Fruit fly (Drosophila melanogaster) whole organism, adult: ENCODE measurements around the gene CG1631.

Experiments used
- CG11617 ChIP-seq: fragments of 200-800 bp; sonication (Bioruptor generic); optimal IDR thresholded peaks from 2 replicates; lab custom pipeline; 2017; ENCODE audit warnings: mild to moderate bottlenecking, missing biosample characterization, missing genetic modification reagents, missing genetic modification characterization
- CG12768 ChIP-seq: fragments of 200-800 bp; sonication (Bioruptor generic); optimal IDR thresholded peaks from 2 replicates; lab custom pipeline; 2017; ENCODE audit warnings: missing biosample characterization, missing genetic modification characterization, mild to moderate bottlenecking, moderate library complexity, missing genetic modification reagents
- CG14711 ChIP-seq: fragments of 200-800 bp; sonication (Bioruptor generic); optimal IDR thresholded peaks from 2 replicates; lab custom pipeline; 2018; ENCODE audit warnings: missing biosample characterization, mild to moderate bottlenecking, missing genetic modification characterization, moderate library complexity
- CG1620 ChIP-seq: fragments of 200-800 bp; sonication (Bioruptor generic); optimal IDR thresholded peaks from 2 replicates; lab custom pipeline; 2016; ENCODE audit warnings: missing biosample characterization, missing genetic modification characterization
- CG33017 ChIP-seq: fragments of 200-800 bp; sonication (Bioruptor generic); optimal IDR thresholded peaks from 2 replicates; lab custom pipeline; 2018; ENCODE audit warnings: missing biosample characterization, mild to moderate bottlenecking, missing genetic modification characterization, moderate library complexity
- CG5204 ChIP-seq: fragments of 200-800 bp; sonication (Bioruptor generic); optimal IDR thresholded peaks from 2 replicates; lab custom pipeline; 2016; ENCODE audit warnings: missing biosample characterization, missing genetic modification characterization
- CG7045 ChIP-seq: fragments of 200-800 bp; sonication (Bioruptor generic); optimal IDR thresholded peaks from 2 replicates; lab custom pipeline; 2017; ENCODE audit warnings: missing biosample characterization, mild to moderate bottlenecking, missing genetic modification characterization
- CG7101 ChIP-seq: fragments of 200-800 bp; sonication (Bioruptor generic); optimal IDR thresholded peaks from 2 replicates; lab custom pipeline; 2018; ENCODE audit warnings: missing biosample characterization, mild to moderate bottlenecking, missing genetic modification characterization, moderate library complexity
- Clk ChIP-seq: fragments of 200-800 bp; sonication (Bioruptor generic); optimal IDR thresholded peaks from 2 replicates; lab custom pipeline; 2017; ENCODE audit warnings: missing biosample characterization, missing genetic modification characterization
- Crg-1 ChIP-seq: fragments of 200-800 bp; sonication (Bioruptor generic); optimal IDR thresholded peaks from 2 replicates; lab custom pipeline; 2016; ENCODE audit warnings: missing biosample characterization, missing genetic modification characterization
- Hr96 ChIP-seq: fragments of 200-800 bp; sonication (Bioruptor generic); optimal IDR thresholded peaks from 2 replicates; lab custom pipeline; 2016; ENCODE audit warnings: missing biosample characterization, missing genetic modification characterization
- Mnt ChIP-seq: fragments of 200-800 bp; sonication (Bioruptor generic); optimal IDR thresholded peaks from 2 replicates; lab custom pipeline; 2016; ENCODE audit warnings: missing biosample characterization, mild to moderate bottlenecking, missing genetic modification characterization
- bab1 ChIP-seq: fragments of 200-800 bp; sonication (Bioruptor generic); optimal IDR thresholded peaks from 3 replicates; lab custom pipeline; 2019; ENCODE audit warnings: missing biosample characterization, mild to moderate bottlenecking, missing genetic modification characterization, moderate library complexity
- cic ChIP-seq: fragments of 200-800 bp; sonication (Bioruptor generic); optimal IDR thresholded peaks from 2 replicates; lab custom pipeline; 2017; ENCODE audit warnings: missing biosample characterization, mild to moderate bottlenecking, missing genetic modification characterization, moderate library complexity
- cnc ChIP-seq, 2 experiments: fragments of >200 bp; optimal IDR thresholded peaks; 2 replicates each; lab custom pipeline; 2017
- kay ChIP-seq: fragments of 200-800 bp; sonication (Bioruptor generic); peaks from one replicate; lab custom pipeline; 2016; ENCODE audit warnings: missing biosample characterization, missing genetic modification characterization, borderline replicate concordance
- ovo ChIP-seq: fragments of 200-800 bp; sonication (Bioruptor generic); optimal IDR thresholded peaks from 2 replicates; lab custom pipeline; 2016; ENCODE audit warnings: missing biosample characterization, missing genetic modification characterization
- pad ChIP-seq: fragments of 200-800 bp; sonication (Bioruptor generic); optimal IDR thresholded peaks from 3 replicates; lab custom pipeline; 2017; ENCODE audit warnings: missing biosample characterization, missing genetic modification characterization, mild to moderate bottlenecking, moderate library complexity, missing genetic modification reagents
- tj ChIP-seq: fragments of 200-800 bp; sonication (Bioruptor generic); optimal IDR thresholded peaks from 3 replicates; lab custom pipeline; 2017; ENCODE audit warnings: missing biosample characterization, mild to moderate bottlenecking, missing genetic modification characterization, moderate library complexity
- toe ChIP-seq: fragments of 200-800 bp; sonication (Bioruptor generic); optimal IDR thresholded peaks from 2 replicates; lab custom pipeline; 2016; ENCODE audit warnings: missing biosample characterization, missing genetic modification characterization

CG1631 gene

dm6 chrX:20327144-20327543 is at the start of gene CG1631:
Gene CG1631, plus strand, starts transcription at chrX:20327444.
- TF ChIP-seq CG1620 (GFP tag; lab: Kevin White, UChicago): no peak
- no peak for TF ChIP-seq cnc (optimal IDR thresholded peaks at IDR 0.05; lab: Kevin White, UChicago)
- no peak for TF ChIP-seq CG7045 (GFP tag; lab: Kevin White, UChicago)
- TF ChIP-seq CG5204 (GFP tag; lab: Kevin White, UChicago): no peak
- TF ChIP-seq pad (GFP tag; lab: Kevin White, UChicago): no peak
- TF ChIP-seq Clk: no peak
- no peak for TF ChIP-seq cic (GFP tag; lab: Kevin White, UChicago)
- no peak for TF ChIP-seq CG11617 (GFP tag; lab: Kevin White, UChicago)
- no peak for TF ChIP-seq Hr96 (GFP tag; lab: Kevin White, UChicago)
- no peak for TF ChIP-seq toe (GFP tag; lab: Kevin White, UChicago)

dm6 chrX:20330278-20330677 is 3.0 kb downstream of the CG1631 start, which contains the start of gene CG1504:
Gene CG1504, minus strand, starts transcription at chrX:20330372.
- TF ChIP-seq CG11617 (GFP tag; lab: Kevin White, UChicago) (no peak), CG7045 (GFP tag; lab: Kevin White, UChicago) (no peak), cnc (optimal IDR thresholded peaks at IDR 0.05; lab: Kevin White, UChicago) (no peak), ovo (GFP tag; lab: Kevin White, UChicago) (no peak), CG5204 (GFP tag; lab: Kevin White, UChicago) (no peak), CG7101 (tag; lab: Kevin White, UChicago) (no peak), toe (GFP tag; lab: Kevin White, UChicago) (no peak), Crg-1 (GFP tag; lab: Kevin White, UChicago) (no peak), kay (GFP tag; lab: Kevin White, UChicago) (no peak), Mnt (GFP tag; lab: Kevin White, UChicago) (no peak), CG33017 (no peak), CG14711 (no peak), Hr96 (GFP tag; lab: Kevin White, UChicago) (no peak), CG12768 (GFP tag; lab: Kevin White, UChicago) (no peak), cic (GFP tag; lab: Kevin White, UChicago) (no peak), CG1620 (GFP tag; lab: Kevin White, UChicago) (no peak), tj (GFP tag; lab: Kevin White, UChicago) (no peak)

DNA sequence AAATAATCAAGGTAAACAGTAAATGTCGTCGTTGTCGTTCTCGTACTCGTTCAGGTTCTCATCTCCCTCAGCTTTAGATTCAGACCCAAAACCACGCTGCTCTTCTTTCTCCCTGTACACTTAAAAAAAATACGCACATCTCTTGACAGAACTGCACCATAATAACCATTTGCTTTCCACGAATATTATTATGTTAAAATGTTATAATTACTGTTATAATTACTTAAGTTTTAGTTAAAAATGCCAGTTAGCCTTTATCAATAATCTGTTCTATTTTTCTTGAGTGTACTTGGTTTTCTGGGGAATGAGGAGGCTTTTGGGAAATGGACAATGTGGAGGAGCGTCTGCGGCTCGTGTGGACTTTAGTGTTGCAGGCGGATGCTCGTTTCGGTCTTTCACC is 15.0 kb downstream of the CG1631 start:
- TF ChIP-seq CG7045 (GFP tag; lab: Kevin White, UChicago) (no peak), CG5204 (GFP tag; lab: Kevin White, UChicago) (no peak), CG11617 (GFP tag; lab: Kevin White, UChicago) (no peak)

DNA sequence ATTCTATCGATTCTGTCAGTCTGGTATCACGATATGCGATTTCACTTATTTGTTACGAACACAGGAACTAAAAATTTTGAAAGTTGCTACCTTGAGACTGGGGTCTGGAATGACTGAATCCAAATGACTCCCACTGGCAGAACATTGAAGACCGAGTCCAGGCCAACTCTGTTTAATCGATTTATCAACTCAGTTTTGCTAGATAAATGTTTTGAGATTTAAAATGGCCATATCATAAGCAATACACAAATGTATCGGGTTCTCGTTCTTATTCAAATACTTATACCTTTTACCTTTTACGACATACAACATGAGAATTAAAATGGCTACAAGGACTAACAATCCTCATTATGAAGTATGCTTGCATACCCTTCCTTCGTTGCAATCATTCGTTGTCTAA is 49.2 kb downstream of the CG1631 start, which contains the start of gene CG12679:
Gene CG12679, minus strand, starts transcription at position 101 of the 400 bp plus-strand sequence.
- TF ChIP-seq bab1 (GFP tag; lab: Kevin White, UChicago) (no peak), CG1620 (GFP tag; lab: Kevin White, UChicago) (no peak), CG14711 (no peak), CG7101 (tag; lab: Kevin White, UChicago) (no peak), Mnt (GFP tag; lab: Kevin White, UChicago) (no peak), ovo (GFP tag; lab: Kevin White, UChicago) (no peak), cic (GFP tag; lab: Kevin White, UChicago) (no peak), cnc (optimal IDR thresholded peaks at IDR 0.05; lab: Kevin White, UChicago) (no peak), Hr96 (GFP tag; lab: Kevin White, UChicago) (no peak), CG7045 (GFP tag; lab: Kevin White, UChicago) (no peak), CG12768 (GFP tag; lab: Kevin White, UChicago) (no peak), pad (GFP tag; lab: Kevin White, UChicago) (no peak), Crg-1 (GFP tag; lab: Kevin White, UChicago) (no peak), CG5204 (GFP tag; lab: Kevin White, UChicago) (no peak), CG11617 (GFP tag; lab: Kevin White, UChicago) (no peak), toe (GFP tag; lab: Kevin White, UChicago) (no peak), CG33017 (no peak), tj (GFP tag; lab: Kevin White, UChicago) (no peak)
